Fruit fly (Drosophila melanogaster) S2 (cell line): ENCODE data around the gene Frq1.

Experiments used
- CG8478 ChIP-seq: fragments of >200 bp; optimal IDR thresholded peaks from 2 replicates; lab custom pipeline; 2018
- CTCF ChIP-seq, 2 experiments: fragments of >200 bp; optimal IDR thresholded peaks; 2 replicates each; lab custom pipeline; 2018

DNA sequence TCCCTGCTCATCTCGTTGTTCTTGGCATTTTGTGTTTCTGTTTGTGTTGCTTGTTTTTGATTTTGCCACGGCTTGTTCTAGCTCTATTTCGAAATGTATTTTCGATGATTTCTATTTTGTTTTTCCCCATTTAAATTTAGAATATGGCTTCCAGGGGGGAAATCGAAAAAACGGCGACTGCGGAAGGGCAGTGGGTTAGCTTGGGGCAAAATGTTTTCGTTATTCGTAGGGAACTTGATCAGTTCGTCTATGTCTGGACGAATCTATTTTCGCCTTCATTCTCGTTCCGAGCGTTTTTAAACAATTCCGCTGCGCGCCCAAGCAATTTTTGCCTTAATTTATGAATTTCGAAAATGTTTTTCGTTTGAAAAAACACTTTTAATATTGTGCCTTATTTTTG, 36.6 kb upstream of the Frq1 start:
- TF ChIP-seq CG8478 (lab: Kevin White, UChicago) (no peak), CTCF (optimal IDR thresholded peaks at IDR 0.05; lab: Kevin White, UChicago) (no peak)
